Worm (Caenorhabditis elegans) whole organism, L3 larva: Measurements from ENCODE around the gene nspe-8.
A peak's percentile ranks its signal among the peaks of the same experiment; 100 is the strongest.

Source experiments
- ama-1 ChIP-seq: fragments of 150-350 bp; optimal IDR thresholded peaks from 2 replicates; lab custom pipeline; 2018
- ceh-16 ChIP-seq: sonication (generic microtip); optimal IDR thresholded peaks from 2 replicates; lab custom pipeline; 2017; ENCODE audit warnings: missing biosample characterization, missing genetic modification characterization
- ceh-28 ChIP-seq: fragments of 150-350 bp; optimal IDR thresholded peaks from 2 replicates; lab custom pipeline; 2014; ENCODE audit warnings: missing biosample characterization, missing genetic modification reagents, missing genetic modification characterization
- ceh-82 ChIP-seq: fragments of 150-350 bp; optimal IDR thresholded peaks from 2 replicates; lab custom pipeline; 2014; ENCODE audit warnings: missing biosample characterization, missing genetic modification characterization
- ceh-9 ChIP-seq: sonication (generic microtip); optimal IDR thresholded peaks from 2 replicates; lab custom pipeline; 2018; ENCODE audit warnings: missing biosample characterization, missing genetic modification characterization
- egl-5 ChIP-seq: fragments of 150-350 bp; optimal IDR thresholded peaks from 2 replicates; lab custom pipeline; 2017; ENCODE audit warnings: missing biosample characterization, missing genetic modification reagents, missing genetic modification characterization, inconsistent platforms
- elt-1 ChIP-seq: fragments of 150-350 bp; optimal IDR thresholded peaks from 2 replicates; lab custom pipeline; 2014; ENCODE audit warnings: missing biosample characterization, missing genetic modification characterization
- elt-2 ChIP-seq: sonication (generic microtip); optimal IDR thresholded peaks from 2 replicates; lab custom pipeline; 2016; ENCODE audit warnings: missing genetic modification reagents, mild to moderate bottlenecking, missing genetic modification characterization, missing compliant biosample characterization
- elt-3 ChIP-seq, 3 experiments: fragments of 150-350 bp in 1 of 3; sonication (generic microtip) in 2 of 3; optimal IDR thresholded peaks; 2 replicates in 2 of 3; 4 replicates in 1 of 3; lab custom pipeline; 2014 to 2017; ENCODE audit warnings: missing biosample characterization in 3 of 3, missing genetic modification characterization in 3 of 3
- eor-1 ChIP-seq, 2 experiments: fragments of 150-350 bp; optimal IDR thresholded peaks; 2 replicates each; lab custom pipeline; 2014 to 2018; ENCODE audit warnings: missing biosample characterization in 2 of 2, missing genetic modification characterization in 2 of 2
- fkh-10 ChIP-seq: sonication (generic microtip); optimal IDR thresholded peaks from 2 replicates; lab custom pipeline; 2017; ENCODE audit warnings: missing biosample characterization, missing genetic modification reagents, missing genetic modification characterization
- fkh-2 ChIP-seq: fragments of 150-350 bp; optimal IDR thresholded peaks from 2 replicates; lab custom pipeline; 2014; ENCODE audit warnings: missing biosample characterization, missing genetic modification reagents, missing genetic modification characterization
- fos-1 ChIP-seq: fragments of 150-350 bp; optimal IDR thresholded peaks from 2 replicates; lab custom pipeline; 2014; ENCODE audit warnings: missing biosample characterization, missing genetic modification characterization
- hmg-11 ChIP-seq: sonication (generic microtip); optimal IDR thresholded peaks from 2 replicates; lab custom pipeline; 2016; ENCODE audit warnings: missing genetic modification characterization, missing compliant biosample characterization
- jun-1 ChIP-seq: fragments of 150-350 bp; optimal IDR thresholded peaks from 2 replicates; lab custom pipeline; 2014; ENCODE audit warnings: missing biosample characterization, missing genetic modification reagents, missing genetic modification characterization
- lin-15B ChIP-seq: fragments of 150-350 bp; optimal IDR thresholded peaks from 2 replicates; lab custom pipeline; 2014; ENCODE audit warnings: missing biosample characterization, missing genetic modification characterization
- lin-39 ChIP-seq: fragments of 150-350 bp; optimal IDR thresholded peaks from 2 replicates; lab custom pipeline; 2018; ENCODE audit warnings: missing biosample characterization, missing genetic modification reagents, missing genetic modification characterization
- lsy-12 ChIP-seq: sonication (generic microtip); optimal IDR thresholded peaks from 2 replicates; lab custom pipeline; 2016; ENCODE audit warnings: mild to moderate bottlenecking, missing genetic modification characterization, missing compliant biosample characterization
- mdl-1 ChIP-seq: fragments of 150-350 bp; optimal IDR thresholded peaks from 2 replicates; lab custom pipeline; 2014; ENCODE audit warnings: missing biosample characterization, missing genetic modification characterization
- nfya-1 ChIP-seq: sonication (generic microtip); optimal IDR thresholded peaks from 2 replicates; lab custom pipeline; 2017; ENCODE audit warnings: missing genetic modification characterization, mild to moderate bottlenecking, missing compliant biosample characterization, antibody characterized with exemption, moderate library complexity; ENCODE audit not compliant: insufficient read depth
- nhr-11 ChIP-seq: fragments of 150-350 bp; optimal IDR thresholded peaks from 2 replicates; lab custom pipeline; 2014; ENCODE audit warnings: missing biosample characterization, missing genetic modification characterization
- nhr-12 ChIP-seq: fragments of 150-350 bp; optimal IDR thresholded peaks from 2 replicates; lab custom pipeline; 2014; ENCODE audit warnings: missing biosample characterization, missing genetic modification characterization
- nhr-237 ChIP-seq: fragments of 150-350 bp; optimal IDR thresholded peaks from 2 replicates; lab custom pipeline; 2014; ENCODE audit warnings: missing biosample characterization, missing genetic modification characterization
- nhr-25 ChIP-seq: sonication (generic microtip); optimal IDR thresholded peaks from 2 replicates; lab custom pipeline; 2017; ENCODE audit warnings: missing biosample characterization, missing genetic modification characterization
- nhr-28 ChIP-seq: fragments of 150-350 bp; optimal IDR thresholded peaks from 2 replicates; lab custom pipeline; 2014; ENCODE audit warnings: missing biosample characterization, missing genetic modification characterization
- nhr-67 ChIP-seq: fragments of 150-350 bp; optimal IDR thresholded peaks from 2 replicates; lab custom pipeline; 2014; ENCODE audit warnings: missing biosample characterization, missing genetic modification characterization
- nhr-76 ChIP-seq: fragments of 150-350 bp; sonication (generic microtip); optimal IDR thresholded peaks from 5 replicates; lab custom pipeline; 2014; ENCODE audit warnings: missing biosample characterization, missing genetic modification characterization
- nhr-77 ChIP-seq: fragments of 150-350 bp; optimal IDR thresholded peaks from 2 replicates; lab custom pipeline; 2014; ENCODE audit warnings: missing biosample characterization, missing genetic modification characterization
- pha-4 ChIP-seq: fragments of 150-350 bp; optimal IDR thresholded peaks from 2 replicates; lab custom pipeline; 2014; ENCODE audit warnings: missing biosample characterization, missing genetic modification reagents, missing genetic modification characterization
- pqm-1 ChIP-seq: fragments of 150-350 bp; optimal IDR thresholded peaks from 2 replicates; lab custom pipeline; 2017; ENCODE audit warnings: missing biosample characterization, missing genetic modification characterization, inconsistent platforms
- sea-2 ChIP-seq: fragments of 150-350 bp; sonication (generic microtip); optimal IDR thresholded peaks from 4 replicates; lab custom pipeline; 2014; ENCODE audit warnings: missing biosample characterization, missing genetic modification reagents, missing genetic modification characterization
- snpc-4 ChIP-seq: fragments of 150-350 bp; optimal IDR thresholded peaks from 2 replicates; lab custom pipeline; 2014; ENCODE audit warnings: missing biosample characterization, missing genetic modification characterization
- tbx-2 ChIP-seq: sonication (generic microtip); optimal IDR thresholded peaks from 2 replicates; lab custom pipeline; 2016; ENCODE audit warnings: mild to moderate bottlenecking, missing genetic modification characterization, missing compliant biosample characterization
- unc-39 ChIP-seq: sonication (generic microtip); optimal IDR thresholded peaks from 4 replicates; lab custom pipeline; 2017; ENCODE audit warnings: missing biosample characterization, missing genetic modification characterization
- unc-62 ChIP-seq: fragments of 150-350 bp; sonication (generic microtip); optimal IDR thresholded peaks from 4 replicates; lab custom pipeline; 2014; ENCODE audit warnings: missing biosample characterization, missing genetic modification reagents, missing genetic modification characterization
- zag-1 ChIP-seq: fragments of 150-350 bp; optimal IDR thresholded peaks from 2 replicates; lab custom pipeline; 2014; ENCODE audit warnings: missing biosample characterization, missing genetic modification characterization
- ztf-11 ChIP-seq: fragments of 150-350 bp; optimal IDR thresholded peaks from 2 replicates; lab custom pipeline; 2014; ENCODE audit warnings: missing biosample characterization, missing genetic modification characterization
- ztf-4 ChIP-seq: fragments of 150-350 bp; optimal IDR thresholded peaks from 2 replicates; lab custom pipeline; 2014; ENCODE audit warnings: missing biosample characterization, missing genetic modification characterization

Gene nspe-8

DNA sequence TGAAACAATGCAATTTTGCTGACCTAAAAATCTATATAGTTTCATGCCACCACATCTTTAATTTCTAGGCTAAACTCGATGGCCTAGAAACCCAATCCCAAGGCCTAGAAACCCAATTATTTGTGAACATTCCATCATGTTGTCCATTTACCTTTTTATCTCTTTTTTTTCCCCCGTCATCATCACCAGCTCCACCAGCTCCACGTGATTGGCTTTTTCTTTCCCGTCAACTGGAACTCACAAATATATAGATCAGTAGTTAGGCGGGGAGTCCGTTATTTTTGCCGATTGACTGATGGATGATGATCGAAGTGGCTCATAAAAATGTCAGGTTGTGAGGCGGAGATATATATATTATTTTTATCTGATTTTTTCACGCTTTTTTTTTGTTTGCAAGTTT, 36.7 kb upstream of the nspe-8 start:
- TF ChIP-seq ceh-9 (tag; lab: Kevin White, UChicago) (no peak), jun-1 (tag; lab: Kevin White, UChicago) (no peak), snpc-4 (tag; lab: Kevin White, UChicago) (peak; percentile 20), egl-5 (tag; lab: Kevin White, UChicago) (peak; percentile 79)
- TF ChIP-seq, all 47 proteins: peak for 2

DNA sequence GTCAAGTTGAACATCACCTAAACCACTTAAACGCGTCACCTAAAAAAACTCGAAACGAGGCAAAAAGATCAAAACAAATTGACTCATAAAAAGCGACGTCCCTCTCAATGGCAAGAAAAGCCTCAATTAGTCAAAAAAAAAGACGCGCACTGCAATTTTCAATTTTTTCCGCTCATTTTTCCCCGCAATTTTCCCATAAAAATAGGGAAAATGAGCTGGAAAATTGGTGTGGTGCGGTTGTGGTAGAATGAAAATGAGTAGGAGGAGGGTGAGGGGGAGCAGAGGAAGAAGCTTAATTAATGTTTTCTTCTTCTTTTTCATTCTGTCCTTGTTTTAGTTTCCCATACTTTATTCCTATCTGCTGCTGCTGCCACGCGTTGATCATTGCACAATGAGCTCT, 35.9 kb upstream of the nspe-8 start:
- TF ChIP-seq jun-1 (tag; lab: Kevin White, UChicago) (no peak), lin-15B (no peak), nhr-28 (tag; lab: Kevin White, UChicago) (no peak), unc-62 (GFP tag; lab: Kevin White, UChicago) (no peak), mdl-1 (tag; lab: Kevin White, UChicago) (no peak), elt-3 (tag; optimal IDR thresholded peaks at IDR 0.05; lab: Kevin White, UChicago) (no peak), ceh-9 (tag; lab: Kevin White, UChicago) (no peak), nhr-11 (no peak), nhr-25 (no peak), snpc-4 (tag; lab: Kevin White, UChicago) (no peak), ceh-28 (tag; lab: Kevin White, UChicago) (no peak), nhr-76 (tag; lab: Kevin White, UChicago) (no peak), nhr-237 (tag; lab: Kevin White, UChicago) (no peak), egl-5 (tag; lab: Kevin White, UChicago) (no peak), fos-1 (tag; lab: Kevin White, UChicago) (no peak), zag-1 (no peak)

DNA sequence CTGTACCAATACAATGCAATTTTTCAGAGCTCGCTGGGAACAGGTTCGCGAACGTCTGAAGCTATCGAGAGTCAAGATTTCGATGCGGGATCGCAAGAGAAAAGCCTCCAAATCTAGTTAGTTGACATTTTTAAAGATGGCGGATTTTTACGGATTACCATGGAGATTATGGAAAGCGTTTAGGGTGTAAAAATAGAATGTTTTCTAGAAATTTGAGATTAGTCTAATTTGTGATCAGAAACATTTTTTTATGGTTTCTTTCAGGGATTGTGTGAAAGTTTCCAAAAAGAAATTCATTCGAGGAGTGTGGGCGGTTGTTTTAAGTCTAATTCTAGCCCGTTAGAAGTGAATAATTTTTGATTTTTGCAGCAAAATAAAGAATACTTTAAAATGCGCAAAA, 34.1 kb upstream of the nspe-8 start:
- no peak for TF ChIP-seq nhr-12 (tag; lab: Kevin White, UChicago)
- TF ChIP-seq nfya-1 (tag; lab: Kevin White, UChicago): no peak

ce11 chrII:12654447-12654846, 32.7 kb upstream of the nspe-8 start, which contains the start of gene rgs-4:
rgs-4 (plus strand) TSS chrII:12654747.
- TF ChIP-seq elt-2 (tag; lab: Kevin White, UChicago) (no peak), lsy-12 (no peak), nhr-67 (tag; lab: Kevin White, UChicago) (no peak), unc-39 (tag; lab: Kevin White, UChicago) (no peak), pha-4 (no peak), eor-1 (tag; optimal IDR thresholded peaks at IDR 0.05; lab: Kevin White, UChicago) (no peak)
- TF ChIP-seq, all 47 proteins: peak for 0

- TF ChIP-seq fkh-2 (tag; lab: Kevin White, UChicago): no peak
- no peak for TF ChIP-seq ama-1 (lab: Kevin White, UChicago)
- TF ChIP-seq hmg-11 (tag; lab: Kevin White, UChicago): no peak
- no peak for TF ChIP-seq nhr-67 (tag; lab: Kevin White, UChicago)
- no peak for TF ChIP-seq ceh-16 (tag; lab: Kevin White, UChicago)
- no peak for TF ChIP-seq fkh-10
- no peak for TF ChIP-seq pha-4
- TF ChIP-seq tbx-2 (tag; lab: Kevin White, UChicago): no peak
- no peak for TF ChIP-seq ztf-4 (tag; lab: Kevin White, UChicago)
- no peak for TF ChIP-seq elt-1 (tag; lab: Kevin White, UChicago)
- TF ChIP-seq egl-5 (tag; lab: Kevin White, UChicago): no peak
- no peak for TF ChIP-seq lsy-12
- TF ChIP-seq nhr-77: no peak
- no peak for TF ChIP-seq nhr-11
- TF ChIP-seq elt-2 (tag; lab: Kevin White, UChicago): no peak
Observed at ce11 chrII:12640370-12640769, 18.6 kb upstream of the nspe-8 start, which contains the start of gene nhr-235. nhr-235 (plus strand) TSS chrII:12640670.

ce11 chrII:12636602-12637001, 14.8 kb upstream of the nspe-8 start, which contains the start of gene nhr-234:
nhr-234 (plus strand) TSS chrII:12636678.
- TF ChIP-seq ceh-28 (tag; lab: Kevin White, UChicago) (no peak), ama-1 (lab: Kevin White, UChicago) (no peak), ceh-82 (tag; lab: Kevin White, UChicago) (no peak), hmg-11 (tag; lab: Kevin White, UChicago) (no peak), pqm-1 (tag; lab: Kevin White, UChicago) (no peak), sea-2 (GFP tag; lab: Kevin White, UChicago) (no peak), lin-39 (no peak), fos-1 (tag; lab: Kevin White, UChicago) (no peak), nhr-237 (tag; lab: Kevin White, UChicago) (no peak), egl-5 (tag; lab: Kevin White, UChicago) (no peak), fkh-2 (tag; lab: Kevin White, UChicago) (no peak), ztf-11 (tag; lab: Kevin White, UChicago) (no peak), zag-1 (no peak)
